Fruit fly (Drosophila melanogaster) whole organism, embryonic: ENCODE data around the gene E2f1.

Experiments used
- Ada2b ChIP-seq: fragments of 200-800 bp; sonication (Bioruptor generic); IDR thresholded peaks from 2 replicates; pipeline ENCODE4 v1.3.6; 2022; ENCODE audit warnings: missing biosample characterization, missing genetic modification characterization
- Adf1 ChIP-seq: fragments of 200-800 bp; sonication (Bioruptor generic); IDR thresholded peaks from 2 replicates; pipeline ENCODE4 v1.3.6; 2022; ENCODE audit warnings: missing biosample characterization, missing genetic modification characterization
- CG11723 ChIP-seq: fragments of 200-800 bp; sonication (Bioruptor generic); optimal IDR thresholded peaks from 2 replicates; lab custom pipeline; 2017; ENCODE audit warnings: missing biosample characterization, mild to moderate bottlenecking, missing genetic modification characterization
- CG12071 ChIP-seq: fragments of 200-800 bp; sonication (Bioruptor generic); optimal IDR thresholded peaks from 3 replicates; lab custom pipeline; 2018; ENCODE audit warnings: missing biosample characterization, mild to moderate bottlenecking, missing genetic modification characterization
- CG12104 ChIP-seq: fragments of 200-800 bp; sonication (Bioruptor generic); optimal IDR thresholded peaks from 3 replicates; lab custom pipeline; 2016; ENCODE audit warnings: missing biosample characterization, missing genetic modification characterization
- CG1602 ChIP-seq: fragments of 200-800 bp; sonication (Bioruptor generic); optimal IDR thresholded peaks from 3 replicates; lab custom pipeline; 2016; ENCODE audit warnings: missing biosample characterization, missing genetic modification characterization
- CG17361 ChIP-seq: fragments of 200-800 bp; sonication (Bioruptor generic); IDR thresholded peaks from 3 replicates; pipeline ENCODE4 v1.3.6; 2022; ENCODE audit warnings: missing biosample characterization, missing genetic modification characterization
- CG18262 ChIP-seq: fragments of 200-800 bp; optimal IDR thresholded peaks from 3 replicates; lab custom pipeline; 2019; ENCODE audit warnings: missing biosample characterization, mild to moderate bottlenecking, missing genetic modification characterization, moderate library complexity
- CG1832 ChIP-seq: fragments of 200-800 bp; sonication (Bioruptor generic); optimal IDR thresholded peaks from 2 replicates; lab custom pipeline; 2017; ENCODE audit warnings: missing biosample characterization, mild to moderate bottlenecking, missing genetic modification characterization, inconsistent platforms
- CG2678 ChIP-seq: fragments of 200-800 bp; sonication (Bioruptor generic); optimal IDR thresholded peaks from 3 replicates; lab custom pipeline; 2019; ENCODE audit warnings: missing biosample characterization, mild to moderate bottlenecking, missing genetic modification characterization, moderate library complexity
- CG30403 ChIP-seq: fragments of 200-800 bp; sonication (Bioruptor generic); optimal IDR thresholded peaks from 3 replicates; lab custom pipeline; 2016; ENCODE audit warnings: missing biosample characterization, missing genetic modification characterization
- CG3726 ChIP-seq: fragments of 200-800 bp; sonication (Bioruptor generic); IDR thresholded peaks from 3 replicates; pipeline ENCODE4, ENCODE4 v1.3.6; 2022; ENCODE audit warnings: missing biosample characterization, missing genetic modification characterization
- CG3838 ChIP-seq: fragments of 200-800 bp; sonication (Bioruptor generic); optimal IDR thresholded peaks from 3 replicates; lab custom pipeline; 2016; ENCODE audit warnings: missing biosample characterization, missing genetic modification characterization
- CG3847 ChIP-seq: fragments of 200-800 bp; sonication (Bioruptor generic); IDR thresholded peaks from 2 replicates; pipeline ENCODE4 v1.3.6; 2022; ENCODE audit warnings: missing biosample characterization, missing genetic modification characterization
- CG4360 ChIP-seq: fragments of 200-800 bp; sonication (Bioruptor generic); IDR thresholded peaks from 2 replicates; pipeline ENCODE4 v1.3.6; 2022; ENCODE audit warnings: missing biosample characterization, missing genetic modification characterization
- CG6813 ChIP-seq: fragments of 200-800 bp; sonication (Bioruptor generic); optimal IDR thresholded peaks from 2 replicates; lab custom pipeline; 2017; ENCODE audit warnings: missing biosample characterization, missing genetic modification characterization, mild to moderate bottlenecking, moderate library complexity, missing genetic modification reagents
- CG7987 ChIP-seq: fragments of 200-800 bp; sonication (Bioruptor generic); optimal IDR thresholded peaks from 2 replicates; lab custom pipeline; 2018; ENCODE audit warnings: missing biosample characterization, mild to moderate bottlenecking, missing genetic modification characterization, moderate library complexity
- CG8944 ChIP-seq: fragments of 200-800 bp; sonication (Bioruptor generic); optimal IDR thresholded peaks from 3 replicates; lab custom pipeline; 2016; ENCODE audit warnings: missing biosample characterization, missing genetic modification characterization
- D19B ChIP-seq: fragments of 200-800 bp; sonication (Bioruptor generic); optimal IDR thresholded peaks from 2 replicates; lab custom pipeline; 2017; ENCODE audit warnings: missing biosample characterization, mild to moderate bottlenecking, missing genetic modification characterization
- Dad ChIP-seq: fragments of 200-800 bp; sonication (Bioruptor generic); optimal IDR thresholded peaks from 3 replicates; lab custom pipeline; 2016; ENCODE audit warnings: missing biosample characterization, missing genetic modification characterization
- Doc3 ChIP-seq: fragments of 200-800 bp; sonication (Bioruptor generic); IDR thresholded peaks from 3 replicates; pipeline ENCODE4 v1.3.6; 2022; ENCODE audit warnings: missing biosample characterization, missing genetic modification characterization; ENCODE audit not compliant: partially characterized antibody
- GATAe ChIP-seq: fragments of 200-800 bp; sonication (Bioruptor generic); conservative IDR thresholded peaks from 2 replicates; pipeline ENCODE4 v1.3.6; 2022; ENCODE audit warnings: missing biosample characterization, missing genetic modification characterization
- HmgD ChIP-seq: fragments of 200-800 bp; sonication (Bioruptor generic); optimal IDR thresholded peaks from 3 replicates; lab custom pipeline; 2016; ENCODE audit warnings: missing biosample characterization, missing genetic modification characterization
- Kr ChIP-seq: fragments of 200-800 bp; sonication (Bioruptor generic); optimal IDR thresholded peaks from 2 replicates; lab custom pipeline; 2017; ENCODE audit warnings: missing biosample characterization, mild to moderate bottlenecking, missing genetic modification characterization
- MESR4 ChIP-seq: fragments of 200-800 bp; sonication (Bioruptor generic); optimal IDR thresholded peaks from 2 replicates; lab custom pipeline; 2018; ENCODE audit warnings: missing biosample characterization, mild to moderate bottlenecking, missing genetic modification characterization, moderate library complexity
- Med ChIP-seq: fragments of 200-800 bp; sonication (Bioruptor generic); peaks from one replicate; lab custom pipeline; 2016; ENCODE audit warnings: missing biosample characterization, missing genetic modification characterization, mild to moderate bottlenecking, inconsistent platforms, moderate library complexity
- Oaz ChIP-seq: fragments of 200-800 bp; sonication (Bioruptor generic); IDR thresholded peaks from 2 replicates; pipeline ENCODE4 v1.3.6; 2022; ENCODE audit warnings: missing biosample characterization, missing genetic modification characterization
- Oli ChIP-seq: fragments of 200-800 bp; sonication (Bioruptor generic); optimal IDR thresholded peaks from 2 replicates; lab custom pipeline; 2018; ENCODE audit warnings: missing biosample characterization, mild to moderate bottlenecking, missing genetic modification characterization, moderate library complexity
- PHDP ChIP-seq: fragments of 200-800 bp; sonication (Bioruptor generic); optimal IDR thresholded peaks from 3 replicates; lab custom pipeline; 2018; ENCODE audit warnings: missing biosample characterization, mild to moderate bottlenecking, missing genetic modification characterization, moderate library complexity
- Pdp1 ChIP-seq, 2 experiments: fragments of 200-800 bp; sonication (Bioruptor generic); optimal IDR thresholded peaks; 3 replicates each; lab custom pipeline; 2016; ENCODE audit warnings: missing biosample characterization in 2 of 2, missing genetic modification characterization in 2 of 2, mild to moderate bottlenecking in 1 of 2, moderate library complexity in 1 of 2
- Stat92E ChIP-seq, 3 experiments: fragments of >200 bp in 2 of 3; fragments of 200-800 bp in 1 of 3; sonication (Bioruptor generic) in 1 of 3; optimal IDR thresholded peaks; 2 replicates each; lab custom pipeline; 2017 to 2019; ENCODE audit warnings: missing biosample characterization in 3 of 3, missing genetic modification characterization in 3 of 3, mild to moderate bottlenecking in 1 of 3, moderate library complexity in 1 of 3
- Trl ChIP-seq, 3 experiments: fragments of >200 bp in 2 of 3; fragments of 200-800 bp in 1 of 3; sonication (Bioruptor generic) in 1 of 3; optimal IDR thresholded peaks; 2 replicates in 1 of 3; 3 replicates in 2 of 3; lab custom pipeline; 2016 to 2017; ENCODE audit warnings: missing biosample characterization in 1 of 3, missing genetic modification characterization in 1 of 3
- Xbp1 ChIP-seq: fragments of 200-800 bp; sonication (Bioruptor generic); optimal IDR thresholded peaks from 3 replicates; lab custom pipeline; 2016; ENCODE audit warnings: missing biosample characterization, mild to moderate bottlenecking, missing genetic modification characterization
- YL-1 ChIP-seq: fragments of 200-800 bp; sonication (Bioruptor generic); optimal IDR thresholded peaks from 3 replicates; lab custom pipeline; 2017; ENCODE audit warnings: missing biosample characterization, mild to moderate bottlenecking, missing genetic modification characterization
- ap ChIP-seq: fragments of 200-800 bp; sonication (Bioruptor generic); IDR thresholded peaks from 2 replicates; pipeline ENCODE4 v1.3.6; 2022; ENCODE audit warnings: missing biosample characterization, missing genetic modification characterization
- ash1 ChIP-seq: fragments of 200-800 bp; sonication (Bioruptor generic); optimal IDR thresholded peaks from 2 replicates; lab custom pipeline; 2018; ENCODE audit warnings: missing biosample characterization, mild to moderate bottlenecking, missing genetic modification characterization
- ci ChIP-seq: fragments of 200-800 bp; sonication (Bioruptor generic); IDR thresholded peaks from 3 replicates; pipeline ENCODE4 v1.3.6; 2022; ENCODE audit warnings: missing biosample characterization, missing genetic modification characterization
- crol ChIP-seq: fragments of 200-800 bp; sonication (Bioruptor generic); IDR thresholded peaks from 2 replicates; pipeline ENCODE4 v1.3.6; 2022; ENCODE audit warnings: missing biosample characterization, missing genetic modification characterization
- cwo ChIP-seq: fragments of 200-800 bp; sonication (Bioruptor generic); optimal IDR thresholded peaks from 3 replicates; lab custom pipeline; 2017; ENCODE audit warnings: missing biosample characterization, missing genetic modification characterization, mild to moderate bottlenecking, moderate library complexity, missing genetic modification reagents
- dmrt99B ChIP-seq: fragments of 200-800 bp; sonication (Bioruptor generic); optimal IDR thresholded peaks from 2 replicates; lab custom pipeline; 2018; ENCODE audit warnings: missing biosample characterization, mild to moderate bottlenecking, missing genetic modification characterization, moderate library complexity
- exex ChIP-seq: fragments of 200-800 bp; sonication (Bioruptor generic); optimal IDR thresholded peaks from 4 replicates; lab custom pipeline; 2018; ENCODE audit warnings: missing biosample characterization, mild to moderate bottlenecking, missing genetic modification characterization, moderate library complexity
- gem ChIP-seq: fragments of 200-800 bp; sonication (Bioruptor generic); optimal IDR thresholded peaks from 2 replicates; lab custom pipeline; 2019; ENCODE audit warnings: missing biosample characterization, mild to moderate bottlenecking, missing genetic modification characterization, moderate library complexity
- grau ChIP-seq: fragments of 200-800 bp; optimal IDR thresholded peaks from 3 replicates; lab custom pipeline; 2019; ENCODE audit warnings: missing biosample characterization, mild to moderate bottlenecking, missing genetic modification characterization, moderate library complexity
- gt ChIP-seq: fragments of 200-800 bp; sonication (Bioruptor generic); IDR thresholded peaks from 2 replicates; pipeline ENCODE4 v1.3.6; 2022; ENCODE audit warnings: missing biosample characterization, missing genetic modification characterization
- h ChIP-seq: fragments of >200 bp; optimal IDR thresholded peaks from 2 replicates; lab custom pipeline; 2017
- insv ChIP-seq, 2 experiments: fragments of 200-800 bp; sonication (Bioruptor generic); optimal IDR thresholded peaks; 3 replicates each; lab custom pipeline; 2016 to 2018; ENCODE audit warnings: missing biosample characterization in 2 of 2, missing genetic modification characterization in 2 of 2
- klu ChIP-seq: fragments of 200-800 bp; sonication (Bioruptor generic); IDR thresholded peaks from 2 replicates; pipeline ENCODE4 v1.3.6; 2022; ENCODE audit warnings: missing biosample characterization, missing genetic modification characterization
- lab ChIP-seq: fragments of 200-800 bp; sonication (Bioruptor generic); optimal IDR thresholded peaks from 3 replicates; lab custom pipeline; 2017; ENCODE audit warnings: missing biosample characterization, missing genetic modification characterization, mild to moderate bottlenecking, moderate library complexity, missing genetic modification reagents
- luna ChIP-seq: fragments of 200-800 bp; sonication (Bioruptor generic); optimal IDR thresholded peaks from 2 replicates; lab custom pipeline; 2016; ENCODE audit warnings: missing biosample characterization, missing genetic modification characterization
- pita ChIP-seq: fragments of 200-800 bp; sonication (Bioruptor generic); optimal IDR thresholded peaks from 2 replicates; lab custom pipeline; 2017; ENCODE audit warnings: missing biosample characterization, mild to moderate bottlenecking, missing genetic modification characterization
- sens ChIP-seq: fragments of 200-800 bp; sonication (Bioruptor generic); peaks from one replicate; lab custom pipeline; 2016; ENCODE audit warnings: missing biosample characterization, missing genetic modification characterization
- sr ChIP-seq: fragments of 200-800 bp; sonication (Bioruptor generic); IDR thresholded peaks from 3 replicates; pipeline ENCODE4 v1.3.6; 2022; ENCODE audit warnings: missing biosample characterization, missing genetic modification characterization
- tx ChIP-seq: fragments of 200-800 bp; sonication (Bioruptor generic); optimal IDR thresholded peaks from 2 replicates; lab custom pipeline; 2016; ENCODE audit warnings: missing biosample characterization, missing genetic modification characterization

Gene E2f1

dm6 chr3R:21604564-21604963 is 56.1 kb downstream of the E2f1 start:
- TF ChIP-seq Dad (GFP tag; lab: Kevin White, UChicago) (no peak), CG30403 (GFP tag; lab: Kevin White, UChicago) (no peak), Trl (optimal IDR thresholded peaks at IDR 0.05; lab: Kevin White, UChicago) (peak in 1 of 2 experiments; percentile 17), Trl (GFP tag; optimal IDR thresholded peaks at IDR 0.05; lab: Kevin White, UChicago) (no peak), GATAe (no peak), CG1832 (peak; percentile 6), Kr (GFP tag; lab: Kevin White, UChicago) (no peak), h (no peak), ash1 (GFP tag; lab: Kevin White, UChicago) (peak; percentile 20), klu (no peak), MESR4 (GFP tag; lab: Kevin White, UChicago) (no peak), CG3838 (GFP tag; lab: Kevin White, UChicago) (no peak), Oaz (GFP tag; lab: Robert Waterston, UW) (no peak), Med (GFP tag; lab: Kevin White, UChicago) (peak; percentile 61), lab (GFP tag; lab: Kevin White, UChicago) (no peak), CG1602 (GFP tag; lab: Kevin White, UChicago) (no peak), Xbp1 (no peak), sr (GFP tag; lab: Robert Waterston, UW) (no peak), tx (GFP tag; lab: Kevin White, UChicago) (no peak), HmgD (GFP tag; lab: Kevin White, UChicago) (no peak), Adf1 (GFP tag; lab: Robert Waterston, UW) (no peak), exex (tag; lab: Kevin White, UChicago) (no peak), gt (GFP tag; lab: Robert Waterston, UW) (no peak), ap (no peak), CG12071 (GFP tag; lab: Kevin White, UChicago) (no peak), CG11723 (GFP tag; lab: Kevin White, UChicago) (no peak), Oli (tag; lab: Kevin White, UChicago) (no peak), CG7987 (peak; percentile 22), sens (peak; percentile 63), YL-1 (GFP tag; lab: Kevin White, UChicago) (no peak), crol (GFP tag; lab: Robert Waterston, UW) (peak; percentile 95), CG2678 (tag; lab: Kevin White, UChicago) (no peak), CG4360 (GFP tag; lab: Robert Waterston, UW) (peak; percentile 50), cwo (GFP tag; lab: Kevin White, UChicago) (peak; percentile 13), CG6813 (GFP tag; lab: Kevin White, UChicago) (no peak), ci (GFP tag; lab: Robert Waterston, UW) (peak; percentile 17; the same call in 1 of the 3 replicates), pita (GFP tag; lab: Kevin White, UChicago) (no peak), luna (no peak), CG3847 (GFP tag; lab: Robert Waterston, UW) (no peak), insv (GFP tag; optimal IDR thresholded peaks at IDR 0.05; lab: Kevin White, UChicago) (no peak)

- peak; percentile 81 for TF ChIP-seq grau (tag; lab: Kevin White, UChicago)
- TF ChIP-seq CG8944 (GFP tag; lab: Kevin White, UChicago) = no peak
- peak in 1 of 3 experiments; percentile 95 for TF ChIP-seq Stat92E (GFP tag; optimal IDR thresholded peaks at IDR 0.05; lab: Kevin White, UChicago)
- peak; percentile 54 for TF ChIP-seq gem
- no peak for TF ChIP-seq D19B (GFP tag; lab: Kevin White, UChicago)
- TF ChIP-seq CG18262 (tag; lab: Kevin White, UChicago) = peak; percentile 51
- TF ChIP-seq CG3726 = no peak
- peak; percentile 11 for TF ChIP-seq PHDP (tag; lab: Kevin White, UChicago)
- peak in 1 of 2 experiments; percentile 18 for TF ChIP-seq Pdp1 (GFP tag; optimal IDR thresholded peaks at IDR 0.05; lab: Kevin White, UChicago)
- 0 out of 3 replicates have a peak, but pooled peaks have one; percentile 21 for TF ChIP-seq CG17361
- TF ChIP-seq Ada2b (GFP tag; lab: Robert Waterston, UW) = no peak
- no peak for TF ChIP-seq Doc3 (GFP tag; lab: Robert Waterston, UW)
- peak; percentile 14 for TF ChIP-seq CG12104
- TF ChIP-seq dmrt99B = peak; percentile 10
Observed at dm6 chr3R:21602688-21603031, 58.0 kb downstream of the E2f1 start.
